Fruit fly (Drosophila melanogaster): ENCODE results near the gene CG5555.

Gene CG5555

dm6 chr3R:19166077-19166778, 14.1 kb downstream of the CG5555 start (continued):
- TF ChIP-seq CG7987 (GFP tag; optimal IDR thresholded peaks at IDR 0.05) (no peak), CG9727 (GFP tag; optimal IDR thresholded peaks at IDR 0.05) (no peak), ewg (GFP tag; optimal IDR thresholded peaks at IDR 0.05) (peak; percentile 8), CG10147 (GFP tag; optimal IDR thresholded peaks at IDR 0.05) (no peak), CG6813 (GFP tag; optimal IDR thresholded peaks at IDR 0.05) (no peak), CG31365 (tag; optimal IDR thresholded peaks at IDR 0.05) (no peak), CG4282 (GFP tag; optimal IDR thresholded peaks at IDR 0.05) (no peak), CG11093 (GFP tag; IDR thresholded peaks at IDR 0.05) (no peak), D19B (GFP tag; optimal IDR thresholded peaks at IDR 0.05) (no peak), Antp (GFP tag; optimal IDR thresholded peaks at IDR 0.05) (no peak), MESR4 (GFP tag; optimal IDR thresholded peaks at IDR 0.05) (no peak), dimm (GFP tag; IDR thresholded peaks at IDR 0.05) (no peak), YL-1 (GFP tag; optimal IDR thresholded peaks at IDR 0.05) (no peak), nom (GFP tag; optimal IDR thresholded peaks at IDR 0.05) (no peak), CG2678 (tag; optimal IDR thresholded peaks at IDR 0.05) (no peak), CG15269 (tag; optimal IDR thresholded peaks at IDR 0.05) (no peak), sqz (GFP tag; optimal IDR thresholded peaks at IDR 0.05) (peak; percentile 97), pzg (GFP tag; optimal IDR thresholded peaks at IDR 0.05) (no peak), CG6791 (GFP tag; IDR thresholded peaks at IDR 0.05; ENCODE audit: partially characterized antibody) (no peak), Dek (tag; optimal IDR thresholded peaks at IDR 0.05) (peak; percentile 30), CG32532 (GFP tag; IDR thresholded peaks at IDR 0.05) (peak; percentile 14; the same call in 1 of the 2 replicates), CG12391 (tag; optimal IDR thresholded peaks at IDR 0.05) (no peak), lola (GFP tag; optimal IDR thresholded peaks at IDR 0.05) (no peak), CG15696 (tag; optimal IDR thresholded peaks at IDR 0.05) (no peak), ssp (GFP tag; IDR thresholded peaks at IDR 0.05) (no peak), zen2 (GFP tag; IDR thresholded peaks at IDR 0.05; ENCODE audit: partially characterized antibody) (0 out of 3 replicates have a peak, but pooled peaks have one; percentile 1), CG3407 (GFP tag; optimal IDR thresholded peaks at IDR 0.05) (no peak), z (GFP tag; IDR thresholded peaks at IDR 0.05) (no peak), CG3281 (GFP tag; optimal IDR thresholded peaks at IDR 0.05) (no peak), Med (GFP tag) (peak; percentile 60), phol (tag; optimal IDR thresholded peaks at IDR 0.05) (no peak), CG6854 (GFP tag; optimal IDR thresholded peaks at IDR 0.05) (no peak), bbx (GFP tag; IDR thresholded peaks at IDR 0.05; ENCODE audit: partially characterized antibody) (no peak), eve (GFP tag; optimal IDR thresholded peaks at IDR 0.05) (no peak), ken (GFP tag; IDR thresholded peaks at IDR 0.05) (no peak), CG30020 (tag; optimal IDR thresholded peaks at IDR 0.05) (no peak), Nf-YA (GFP tag; IDR thresholded peaks at IDR 0.05) (0 out of 2 replicates have a peak, but pooled peaks have one; percentile 12), Eip74EF (GFP tag; optimal IDR thresholded peaks at IDR 0.05) (no peak), CG7786 (GFP tag; optimal IDR thresholded peaks at IDR 0.05) (no peak), Hr51 (GFP tag; optimal IDR thresholded peaks at IDR 0.05) (no peak), slou (GFP tag; optimal IDR thresholded peaks at IDR 0.05) (no peak), Vsx1 (GFP tag; optimal IDR thresholded peaks at IDR 0.05) (no peak), Taf1 (GFP tag; IDR thresholded peaks at IDR 0.05) (no peak), scrt (GFP tag; optimal IDR thresholded peaks at IDR 0.05) (peak; percentile 82), CG32772 (GFP tag; IDR thresholded peaks at IDR 0.05) (0 out of 2 replicates have a peak, but pooled peaks have one; percentile 28), CG1024 (GFP tag; IDR thresholded peaks at IDR 0.05) (no peak), Ptx1 (GFP tag; IDR thresholded peaks at IDR 0.05) (no peak), CG17361 (GFP tag; IDR thresholded peaks at IDR 0.05) (0 out of 3 replicates have a peak, but pooled peaks have one; percentile 11)
